Fruit fly (Drosophila melanogaster): ENCODE data around the gene CG14445.
A peak's percentile ranks its signal among the peaks of the same experiment; 100 is the strongest.

CG14445 gene

dm6 chrX:6252897-6253540 is 15.9 kb downstream of the CG14445 start (continued):
- TF ChIP-seq CG34376 (GFP tag; optimal IDR thresholded peaks at IDR 0.05) (peak; percentile 60), Sry-β (GFP tag; optimal IDR thresholded peaks at IDR 0.05) (no peak), CG2120 (GFP tag; optimal IDR thresholded peaks at IDR 0.05) (no peak), vnd (GFP tag; IDR thresholded peaks at IDR 0.05; ENCODE audit: partially characterized antibody) (0 out of 3 replicates have a peak, but pooled peaks have one; percentile 15), CG18476 (GFP tag; optimal IDR thresholded peaks at IDR 0.05) (no peak), tll (GFP tag; optimal IDR thresholded peaks at IDR 0.05) (no peak), Hmr (GFP tag; optimal IDR thresholded peaks at IDR 0.05) (no peak), TFAM (GFP tag; optimal IDR thresholded peaks at IDR 0.05) (no peak), CG11696 (GFP tag; IDR thresholded peaks at IDR 0.05) (no peak), otp (GFP tag; IDR thresholded peaks at IDR 0.05) (no peak), stc (GFP tag; IDR thresholded peaks at IDR 0.05) (peak; percentile 8; the same call in 1 of the 2 replicates), chif (GFP tag; optimal IDR thresholded peaks at IDR 0.05) (no peak), CG12155 (GFP tag; optimal IDR thresholded peaks at IDR 0.05) (no peak), CG17186 (GFP tag; optimal IDR thresholded peaks at IDR 0.05) (no peak), ara (GFP tag; IDR thresholded peaks at IDR 0.05) (no peak), CG3407 (GFP tag; optimal IDR thresholded peaks at IDR 0.05) (no peak), sug (tag; optimal IDR thresholded peaks at IDR 0.05) (peak; percentile 11), CG10209 (GFP tag; optimal IDR thresholded peaks at IDR 0.05) (no peak), caup (GFP tag; optimal IDR thresholded peaks at IDR 0.05; ENCODE audit: severe bottlenecking) (no peak), D19B (GFP tag; optimal IDR thresholded peaks at IDR 0.05) (peak; percentile 87), schlank (tag; optimal IDR thresholded peaks at IDR 0.05) (peak; percentile 6), unc-4 (GFP tag; IDR thresholded peaks at IDR 0.05; ENCODE audit: partially characterized antibody) (no peak), exex (tag; optimal IDR thresholded peaks at IDR 0.05) (peak; percentile 87), crp (GFP tag; optimal IDR thresholded peaks at IDR 0.05) (no peak), cwo (GFP tag; optimal IDR thresholded peaks at IDR 0.05) (peak; percentile 1), hbn (GFP tag; IDR thresholded peaks at IDR 0.05; ENCODE audit: partially characterized antibody) (no peak), Sox102F (GFP tag; optimal IDR thresholded peaks at IDR 0.05) (no peak)

dm6 chrX:6253701-6254100 is 16.6 kb downstream of the CG14445 start:
- TF ChIP-seq CG11504 (tag; optimal IDR thresholded peaks at IDR 0.05) = no peak
- TF ChIP-seq bsh (GFP tag; optimal IDR thresholded peaks at IDR 0.05) = peak in 1 of 2 experiments; percentile 19
- no peak for TF ChIP-seq shn (GFP tag; optimal IDR thresholded peaks at IDR 0.05)
- no peak for TF ChIP-seq CG31365 (tag; optimal IDR thresholded peaks at IDR 0.05)
- TF ChIP-seq CG14860 (GFP tag; IDR thresholded peaks at IDR 0.05; ENCODE audit: partially characterized antibody) = no peak
- no peak for TF ChIP-seq CG3065 (GFP tag; optimal IDR thresholded peaks at IDR 0.05)
- TF ChIP-seq CG2678 (tag; optimal IDR thresholded peaks at IDR 0.05) = peak; percentile 20
- peak; percentile 81 for TF ChIP-seq Med (GFP tag)
- no peak for TF ChIP-seq cas (GFP tag; IDR thresholded peaks at IDR 0.05)
- peak; percentile 11 for TF ChIP-seq CG7987 (GFP tag; optimal IDR thresholded peaks at IDR 0.05)
- TF ChIP-seq CG5180 (GFP tag; optimal IDR thresholded peaks at IDR 0.05) = no peak
- TF ChIP-seq CG4730 (GFP tag; IDR thresholded peaks at IDR 0.05) = no peak
- TF ChIP-seq salm (tag; optimal IDR thresholded peaks at IDR 0.05) = peak; percentile 27
- no peak for TF ChIP-seq scrt (GFP tag; optimal IDR thresholded peaks at IDR 0.05)
- TF ChIP-seq CG10543 (GFP tag; optimal IDR thresholded peaks at IDR 0.05) = peak; percentile 16
- TF ChIP-seq btn (GFP tag; optimal IDR thresholded peaks at IDR 0.05) = no peak
- no peak for TF ChIP-seq E2f2 (GFP tag; IDR thresholded peaks at IDR 0.05)
- 0 out of 3 replicates have a peak, but pooled peaks have one; percentile 27 for TF ChIP-seq ci (GFP tag; IDR thresholded peaks at IDR 0.05)
- TF ChIP-seq CG17802 (tag; optimal IDR thresholded peaks at IDR 0.05) = no peak
- no peak for TF ChIP-seq Sox100B (GFP tag; optimal IDR thresholded peaks at IDR 0.05)
- peak; percentile 0 for TF ChIP-seq Fer1 (GFP tag; optimal IDR thresholded peaks at IDR 0.05)
- no peak for TF ChIP-seq Dll (GFP tag; IDR thresholded peaks at IDR 0.05; ENCODE audit: partially characterized antibody)

Measured in whole organism, embryonic.